Worm (Caenorhabditis elegans): ENCODE measurements around the gene Y54F10AL.1.

ce11 chrIII:2508518-2508917, 21.0 kb downstream of the Y54F10AL.1 start, which contains the start of gene Y54F10AM.6:
- TF ChIP-seq fkh-10 (GFP tag; optimal IDR thresholded peaks at IDR 0.05) (no peak), lin-39 (tag; optimal IDR thresholded peaks at IDR 0.05) (no peak), unc-62 (GFP tag; optimal IDR thresholded peaks at IDR 0.05) (no peak), pha-4 (tag; optimal IDR thresholded peaks at IDR 0.05) (no peak), nhr-23 (tag; optimal IDR thresholded peaks at IDR 0.05) (no peak)
